Worm (Caenorhabditis elegans): Measurements from ENCODE around the gene C44B11.1.

DNA sequence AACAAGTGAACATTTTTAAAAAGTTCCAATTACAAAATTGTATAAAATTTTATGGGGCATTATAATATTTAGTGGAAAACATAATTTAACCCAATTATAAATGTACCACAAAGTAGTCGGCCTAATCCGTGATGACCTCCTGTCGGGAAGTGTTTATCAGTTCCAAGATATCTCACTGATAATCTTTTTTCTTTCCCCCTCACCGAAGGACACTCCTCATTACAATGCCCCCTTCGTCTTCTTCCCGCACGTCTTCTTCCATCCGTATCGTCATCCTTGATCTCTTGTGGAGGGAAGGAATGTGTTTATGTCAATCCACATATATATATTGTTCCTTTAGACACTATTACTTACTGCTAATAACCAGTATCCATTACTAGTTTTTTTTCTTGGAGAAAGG lies 10.2 kb downstream of the C44B11.1 start, which contains the start of gene R148.5:
- TF ChIP-seq lin-11 (tag; optimal IDR thresholded peaks at IDR 0.05) = no peak
- TF ChIP-seq lin-13 (GFP tag; optimal IDR thresholded peaks at IDR 0.05) = no peak
- TF ChIP-seq snpc-4 (tag; optimal IDR thresholded peaks at IDR 0.05) = no peak
- no peak for TF ChIP-seq zag-1 (tag; optimal IDR thresholded peaks at IDR 0.05)
- TF ChIP-seq ama-1 (optimal IDR thresholded peaks at IDR 0.05) = no peak
- TF ChIP-seq mdl-1 (tag; optimal IDR thresholded peaks at IDR 0.05) = no peak
- no peak for TF ChIP-seq mab-5 (tag; optimal IDR thresholded peaks at IDR 0.05)
- no peak for TF ChIP-seq elt-1 (tag; optimal IDR thresholded peaks at IDR 0.05)
- no peak for TF ChIP-seq alr-1 (tag; optimal IDR thresholded peaks at IDR 0.05)

Measured in whole organism, L2 larva.